Worm (Caenorhabditis elegans): ENCODE measurements around the gene acs-19.

ce11 chrIII:3871763-3872486 is 7.6 kb downstream of the acs-19 start:
- TF ChIP-seq ztf-29 (GFP tag; IDR thresholded peaks at IDR 0.05), result no peak
- TF ChIP-seq ref-1 (GFP tag; conservative IDR thresholded peaks at IDR 0.05), result no peak
- no peak for TF ChIP-seq cog-1 (tag; optimal IDR thresholded peaks at IDR 0.05)
- no peak for TF ChIP-seq med-1 (GFP tag; optimal IDR thresholded peaks at IDR 0.05; ENCODE audit: insufficient read depth)
- no peak for TF ChIP-seq flt-1 (GFP tag; IDR thresholded peaks at IDR 0.05)
- no peak for TF ChIP-seq klf-2 (GFP tag; conservative IDR thresholded peaks at IDR 0.05)
- no peak for TF ChIP-seq ztf-23 (GFP tag; IDR thresholded peaks at IDR 0.05)
- no peak for TF ChIP-seq T22C8.4 (GFP tag; IDR thresholded peaks at IDR 0.05)
